Worm (Caenorhabditis elegans) whole organism, L3 larva: ENCODE results near the gene glb-27.

Experiments used
- R02D3.7 ChIP-seq: fragments of 150-350 bp; optimal IDR thresholded peaks from 2 replicates; lab custom pipeline; 2014; ENCODE audit warnings: missing biosample characterization, missing genetic modification characterization
- ZK546.5 ChIP-seq: sonication (generic microtip); optimal IDR thresholded peaks from 2 replicates; lab custom pipeline; 2017; ENCODE audit warnings: missing biosample characterization, missing genetic modification characterization
- ceh-16 ChIP-seq: sonication (generic microtip); optimal IDR thresholded peaks from 2 replicates; lab custom pipeline; 2017; ENCODE audit warnings: missing biosample characterization, missing genetic modification characterization
- ceh-28 ChIP-seq: fragments of 150-350 bp; optimal IDR thresholded peaks from 2 replicates; lab custom pipeline; 2014; ENCODE audit warnings: missing biosample characterization, missing genetic modification reagents, missing genetic modification characterization
- egl-27 ChIP-seq: sonication (generic microtip); optimal IDR thresholded peaks from 4 replicates; lab custom pipeline; 2017; ENCODE audit warnings: missing biosample characterization, missing genetic modification reagents, missing genetic modification characterization
- fkh-10 ChIP-seq: sonication (generic microtip); optimal IDR thresholded peaks from 2 replicates; lab custom pipeline; 2017; ENCODE audit warnings: missing biosample characterization, missing genetic modification reagents, missing genetic modification characterization
- jun-1 ChIP-seq: fragments of 150-350 bp; optimal IDR thresholded peaks from 2 replicates; lab custom pipeline; 2014; ENCODE audit warnings: missing biosample characterization, missing genetic modification reagents, missing genetic modification characterization
- nfya-1 ChIP-seq: sonication (generic microtip); optimal IDR thresholded peaks from 2 replicates; lab custom pipeline; 2017; ENCODE audit warnings: missing genetic modification characterization, mild to moderate bottlenecking, missing compliant biosample characterization, antibody characterized with exemption, moderate library complexity; ENCODE audit not compliant: insufficient read depth
- nhr-12 ChIP-seq: fragments of 150-350 bp; optimal IDR thresholded peaks from 2 replicates; lab custom pipeline; 2014; ENCODE audit warnings: missing biosample characterization, missing genetic modification characterization
- nhr-76 ChIP-seq: fragments of 150-350 bp; sonication (generic microtip); optimal IDR thresholded peaks from 5 replicates; lab custom pipeline; 2014; ENCODE audit warnings: missing biosample characterization, missing genetic modification characterization
- nhr-77 ChIP-seq: fragments of 150-350 bp; optimal IDR thresholded peaks from 2 replicates; lab custom pipeline; 2014; ENCODE audit warnings: missing biosample characterization, missing genetic modification characterization
- tbx-2 ChIP-seq: sonication (generic microtip); optimal IDR thresholded peaks from 2 replicates; lab custom pipeline; 2016; ENCODE audit warnings: mild to moderate bottlenecking, missing genetic modification characterization, missing compliant biosample characterization
- unc-39 ChIP-seq: sonication (generic microtip); optimal IDR thresholded peaks from 4 replicates; lab custom pipeline; 2017; ENCODE audit warnings: missing biosample characterization, missing genetic modification characterization
- unc-62 ChIP-seq: fragments of 150-350 bp; sonication (generic microtip); optimal IDR thresholded peaks from 4 replicates; lab custom pipeline; 2014; ENCODE audit warnings: missing biosample characterization, missing genetic modification reagents, missing genetic modification characterization

DNA sequence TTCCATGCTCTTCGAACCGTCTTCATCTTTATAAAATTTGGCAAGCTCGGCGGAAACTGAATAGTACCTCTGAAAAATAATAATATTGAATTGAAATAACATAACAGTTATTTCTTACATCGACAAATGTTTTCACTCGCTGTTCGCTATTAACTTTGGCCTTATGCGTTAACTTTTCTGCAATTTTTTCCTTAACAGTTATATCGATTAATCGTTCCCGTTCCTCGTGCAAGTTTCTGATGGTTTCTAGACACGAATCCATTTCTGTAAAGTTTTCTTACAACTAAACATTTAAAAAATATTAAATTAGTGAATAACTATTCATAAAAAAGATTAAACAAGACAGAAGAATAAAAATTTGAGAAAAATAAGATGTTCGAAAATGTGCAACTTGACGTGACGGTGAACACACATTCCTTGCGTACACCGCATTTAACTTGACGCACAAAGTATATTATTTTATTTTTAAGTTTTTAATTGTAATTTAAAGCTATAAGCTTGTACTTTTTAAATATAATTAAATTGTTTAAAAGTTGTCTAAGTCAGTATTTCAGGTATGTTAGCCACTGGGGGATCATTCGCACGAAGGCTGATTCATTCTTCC is 30.8 kb downstream of the glb-27 start, which contains the start of the genes prp-9 and mrps-18B:
- TF ChIP-seq nhr-12 (tag; lab: Kevin White, UChicago): no peak
- TF ChIP-seq nhr-77: no peak
- no peak for TF ChIP-seq ceh-28 (tag; lab: Kevin White, UChicago)
- no peak for TF ChIP-seq ZK546.5 (tag; lab: Kevin White, UChicago)
- TF ChIP-seq nfya-1: no peak
- TF ChIP-seq R02D3.7: no peak
- no peak for TF ChIP-seq unc-39 (tag; lab: Kevin White, UChicago)
- no peak for TF ChIP-seq egl-27 (tag; lab: Kevin White, UChicago)
- TF ChIP-seq ceh-16: no peak
- no peak for TF ChIP-seq tbx-2
- no peak for TF ChIP-seq nhr-76 (tag; lab: Kevin White, UChicago)
- TF ChIP-seq fkh-10 (GFP tag; lab: Kevin White, UChicago): no peak
- TF ChIP-seq unc-62 (GFP tag; lab: Kevin White, UChicago): no peak
- no peak for TF ChIP-seq jun-1 (tag; lab: Kevin White, UChicago)
